Worm (Caenorhabditis elegans) whole organism, late embryonic: ENCODE data around the gene F23B2.7.

Experiments
- C08G9.2 ChIP-seq: sonication (generic microtip); optimal IDR thresholded peaks from 2 replicates; lab custom pipeline; 2016; ENCODE audit warnings: mild to moderate bottlenecking, missing genetic modification characterization, moderate library complexity, missing compliant biosample characterization
- ama-1 ChIP-seq: fragments of 150-350 bp; optimal IDR thresholded peaks from 2 replicates; lab custom pipeline; 2014
- nhr-232 ChIP-seq: sonication (generic microtip); optimal IDR thresholded peaks from 2 replicates; lab custom pipeline; 2016; ENCODE audit warnings: missing genetic modification characterization, missing compliant biosample characterization

DNA sequence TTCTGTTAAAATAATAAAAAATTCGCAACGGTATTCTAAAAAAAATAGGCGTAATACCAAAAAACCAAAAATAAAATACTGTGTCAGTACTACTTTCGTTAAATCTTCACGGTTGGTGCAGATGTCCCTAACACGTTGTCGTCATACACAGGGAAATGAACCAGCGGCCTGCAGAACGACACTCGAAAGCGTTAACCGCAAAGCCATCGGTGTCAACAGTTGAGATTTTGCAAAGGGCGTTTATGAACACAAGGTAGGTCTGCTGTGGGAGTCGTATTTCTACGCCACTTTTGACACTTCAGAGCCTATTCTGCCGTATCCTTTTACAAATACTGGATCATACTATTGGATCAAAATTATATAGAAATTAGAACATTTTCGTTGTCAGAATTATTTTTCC, 40.9 kb downstream of the F23B2.7 start:
- TF ChIP-seq ama-1 (lab: Kevin White, UChicago) (no peak), C08G9.2 (peak; percentile 85), nhr-232 (tag; lab: Kevin White, UChicago) (peak; percentile 90)
